Worm (Caenorhabditis elegans): Measurements from ENCODE around the gene E02H4.8.

Gene E02H4.8

DNA sequence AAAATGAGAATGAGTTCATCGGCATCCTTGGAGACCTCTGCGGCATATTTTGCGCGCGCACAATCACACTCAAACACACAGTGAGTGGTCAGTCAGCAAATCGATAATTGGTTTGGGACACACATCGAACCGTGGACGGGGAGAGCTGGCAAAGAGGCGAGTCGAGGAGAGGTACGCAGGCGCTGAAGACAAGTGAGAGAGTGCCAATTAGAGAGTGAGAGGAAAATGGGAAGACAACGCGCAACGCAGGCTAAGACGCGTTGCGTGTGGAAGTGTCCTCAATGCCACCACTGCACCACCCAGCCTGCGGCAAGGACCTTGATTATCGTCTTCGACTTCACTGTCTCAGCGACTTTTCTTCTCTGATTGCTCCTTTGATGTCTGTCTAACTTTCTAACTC lies 33.8 kb upstream of the E02H4.8 start:
- TF ChIP-seq lin-13 (GFP tag; optimal IDR thresholded peaks at IDR 0.05) (peak; percentile 78), ztf-4 (tag; optimal IDR thresholded peaks at IDR 0.05) (peak; percentile 28), nhr-77 (tag; optimal IDR thresholded peaks at IDR 0.05) (no peak), R02D3.7 (tag; optimal IDR thresholded peaks at IDR 0.05) (no peak), C34F6.9 (tag; optimal IDR thresholded peaks at IDR 0.05) (peak; percentile 87), peb-1 (tag; optimal IDR thresholded peaks at IDR 0.05) (peak; percentile 80), egl-27 (tag; optimal IDR thresholded peaks at IDR 0.05) (peak; percentile 62), gmeb-1 (tag; optimal IDR thresholded peaks at IDR 0.05) (peak; percentile 63), mdl-1 (tag; optimal IDR thresholded peaks at IDR 0.05) (peak; percentile 35 to 50), lsy-2 (tag; optimal IDR thresholded peaks at IDR 0.05) (peak in 1 of 2 experiments; percentile 67), nhr-12 (tag; optimal IDR thresholded peaks at IDR 0.05) (no peak), sma-3 (GFP tag; optimal IDR thresholded peaks at IDR 0.05) (peak; percentile 43), sem-4 (tag; optimal IDR thresholded peaks at IDR 0.05) (peak; percentile 47), zag-1 (tag; optimal IDR thresholded peaks at IDR 0.05) (peak; percentile 46), ZK546.5 (tag; optimal IDR thresholded peaks at IDR 0.05) (no peak), mab-5 (tag; optimal IDR thresholded peaks at IDR 0.05) (peak; percentile 44), crh-2 (tag; optimal IDR thresholded peaks at IDR 0.05) (peak; percentile 83), nhr-25 (tag; optimal IDR thresholded peaks at IDR 0.05) (peak; percentile 52), F13H6.1 (tag; optimal IDR thresholded peaks at IDR 0.05) (peak; percentile 89), elt-3 (tag; optimal IDR thresholded peaks at IDR 0.05) (no peak), unc-55 (GFP tag; optimal IDR thresholded peaks at IDR 0.05) (peak; percentile 83), dmd-4 (tag; optimal IDR thresholded peaks at IDR 0.05) (no peak), lin-39 (tag; optimal IDR thresholded peaks at IDR 0.05) (no peak), lin-11 (tag; optimal IDR thresholded peaks at IDR 0.05) (peak; percentile 25), nhr-129 (tag; optimal IDR thresholded peaks at IDR 0.05) (peak; percentile 91), sma-9 (GFP tag; optimal IDR thresholded peaks at IDR 0.05) (peak; percentile 79), sma-9 (tag; optimal IDR thresholded peaks at IDR 0.05) (no peak), snpc-4 (tag; optimal IDR thresholded peaks at IDR 0.05) (peak; percentile 55), fos-1 (tag; optimal IDR thresholded peaks at IDR 0.05) (peak; percentile 13), ztf-11 (tag; optimal IDR thresholded peaks at IDR 0.05) (no peak), skn-1 (tag; optimal IDR thresholded peaks at IDR 0.05) (no peak), nhr-10 (tag; optimal IDR thresholded peaks at IDR 0.05) (no peak)

DNA sequence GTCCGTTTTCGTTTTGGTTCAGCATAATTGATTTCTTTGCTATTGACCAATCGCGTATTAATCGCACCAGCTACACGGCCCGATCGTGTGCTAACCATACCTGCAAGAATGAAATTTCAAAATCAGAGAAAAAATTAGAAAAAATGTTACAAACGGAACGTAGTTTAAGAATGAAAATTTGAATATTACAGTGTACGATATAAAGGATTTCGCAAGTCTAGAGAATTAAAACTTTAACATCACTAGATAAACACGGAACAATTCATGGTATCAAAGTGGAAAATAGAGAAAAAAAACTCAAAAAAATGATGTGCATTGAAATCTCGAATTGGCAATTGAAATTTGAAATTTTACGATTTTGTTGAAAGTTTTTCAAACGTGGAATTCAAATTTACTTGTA lies 33.2 kb upstream of the E02H4.8 start, which contains the start of gene madd-3:
TSS of gene madd-3 (minus strand) at position 101 of the 400 bp plus-strand sequence.
- TF ChIP-seq alr-1 (tag; optimal IDR thresholded peaks at IDR 0.05) (no peak), fos-1 (tag; optimal IDR thresholded peaks at IDR 0.05) (no peak), unc-39 (tag; optimal IDR thresholded peaks at IDR 0.05) (no peak), F13H6.1 (tag; optimal IDR thresholded peaks at IDR 0.05) (no peak), ceh-16 (tag; optimal IDR thresholded peaks at IDR 0.05) (no peak), nhr-11 (tag; optimal IDR thresholded peaks at IDR 0.05) (no peak), unc-55 (GFP tag; optimal IDR thresholded peaks at IDR 0.05) (no peak), zag-1 (tag; optimal IDR thresholded peaks at IDR 0.05) (no peak), blmp-1 (tag; optimal IDR thresholded peaks at IDR 0.05; ENCODE audit: insufficient read depth) (no peak), ztf-11 (tag; optimal IDR thresholded peaks at IDR 0.05) (no peak), lin-11 (tag; optimal IDR thresholded peaks at IDR 0.05) (no peak), dmd-4 (tag; optimal IDR thresholded peaks at IDR 0.05) (no peak), lin-39 (tag; optimal IDR thresholded peaks at IDR 0.05) (no peak)

DNA sequence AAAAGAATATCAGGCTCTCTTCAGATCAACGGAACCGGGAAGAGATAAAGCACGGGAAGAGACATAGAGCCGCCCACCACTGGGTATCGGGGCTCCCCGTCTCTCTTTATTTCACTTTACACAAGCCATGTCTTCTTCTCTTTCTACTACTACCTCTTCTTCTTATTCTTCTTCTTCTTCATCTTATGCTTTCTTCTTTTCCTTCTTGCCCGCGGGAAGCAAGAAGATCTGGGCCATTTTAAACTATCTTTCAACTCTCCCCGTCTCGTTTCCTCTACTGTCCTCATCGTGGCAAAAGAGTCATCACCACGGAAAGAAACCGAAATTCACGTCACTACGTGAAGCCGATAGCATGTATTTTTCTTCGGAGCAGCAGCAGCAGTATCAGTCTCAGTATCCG lies 29.3 kb upstream of the E02H4.8 start:
- TF ChIP-seq ztf-1 (GFP tag; conservative IDR thresholded peaks at IDR 0.05) (no peak), nhr-129 (tag; optimal IDR thresholded peaks at IDR 0.05) (peak; percentile 47), skn-1 (tag; optimal IDR thresholded peaks at IDR 0.05) (no peak), sma-9 (GFP tag; optimal IDR thresholded peaks at IDR 0.05) (peak; percentile 65), sma-9 (tag; optimal IDR thresholded peaks at IDR 0.05) (no peak), sem-4 (tag; optimal IDR thresholded peaks at IDR 0.05) (peak; percentile 15), F13H6.1 (tag; optimal IDR thresholded peaks at IDR 0.05) (peak; percentile 77), elt-3 (tag; optimal IDR thresholded peaks at IDR 0.05) (no peak), ztf-4 (tag; optimal IDR thresholded peaks at IDR 0.05) (peak; percentile 18), lsy-2 (tag; optimal IDR thresholded peaks at IDR 0.05) (peak in 1 of 2 experiments; percentile 9)

DNA sequence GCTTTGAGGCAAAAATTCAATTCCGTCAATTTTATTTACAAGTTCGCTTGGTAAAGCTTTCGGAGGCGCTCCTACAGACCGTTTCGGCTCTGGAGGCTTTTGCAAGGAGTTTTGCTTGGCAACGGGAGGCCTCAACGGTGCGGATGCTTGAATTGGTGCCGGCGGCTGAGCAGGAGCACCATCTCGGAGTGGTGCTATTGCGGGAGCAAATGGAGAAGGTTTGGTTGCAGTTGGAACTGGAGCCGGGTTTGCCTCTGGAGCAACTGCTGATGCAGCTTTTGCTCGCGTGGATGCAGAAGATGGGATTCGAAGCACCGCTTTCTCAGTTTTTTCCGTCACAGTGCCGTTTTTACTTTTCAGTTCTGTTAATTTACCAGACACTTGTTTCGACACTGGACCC lies 26.6 kb upstream of the E02H4.8 start:
- no peak for TF ChIP-seq unc-55 (GFP tag; optimal IDR thresholded peaks at IDR 0.05)
- no peak for TF ChIP-seq Y55F3AM.14 (GFP tag; optimal IDR thresholded peaks at IDR 0.05)
- no peak for TF ChIP-seq peb-1 (tag; optimal IDR thresholded peaks at IDR 0.05)
- no peak for TF ChIP-seq nhr-25 (tag; optimal IDR thresholded peaks at IDR 0.05)
- TF ChIP-seq nhr-237 (tag; optimal IDR thresholded peaks at IDR 0.05), result no peak

Data from whole organism, L2 larva.